Worm (Caenorhabditis elegans): ENCODE results near the gene srsx-3.
A peak's percentile ranks its signal among the peaks of the same experiment; 100 is the strongest.

DNA sequence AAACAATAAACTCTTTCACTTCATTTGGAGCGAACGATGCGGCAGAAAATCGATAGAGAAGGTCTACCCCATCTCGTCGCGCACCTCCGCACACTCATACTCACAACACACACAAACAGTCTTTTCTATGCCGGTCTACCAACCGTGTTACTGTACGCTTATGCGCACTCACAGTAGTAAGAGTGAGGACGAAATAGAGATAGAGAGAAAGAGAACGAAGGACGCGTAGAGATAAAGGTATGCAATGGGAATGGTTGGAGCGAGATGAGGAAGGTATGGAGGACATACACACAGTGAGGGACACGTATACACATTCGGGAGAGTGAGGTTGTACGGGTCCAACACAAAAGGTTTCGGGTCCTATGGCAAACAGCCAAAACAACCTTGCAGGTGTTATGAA is 41.7 kb upstream of the srsx-3 start:
- TF ChIP-seq snpc-4 (tag; optimal IDR thresholded peaks at IDR 0.05) (no peak), sup-37 (GFP tag; optimal IDR thresholded peaks at IDR 0.05) (no peak), nhr-76 (tag; optimal IDR thresholded peaks at IDR 0.05) (no peak), unc-62 (GFP tag; optimal IDR thresholded peaks at IDR 0.05) (no peak), nhr-11 (tag; optimal IDR thresholded peaks at IDR 0.05) (no peak), nhr-77 (tag; optimal IDR thresholded peaks at IDR 0.05) (no peak), efl-1 (optimal IDR thresholded peaks at IDR 0.05) (peak; percentile 13 to 20), efl-1 (GFP tag; optimal IDR thresholded peaks at IDR 0.05 in 1 of 2) (peak in 1 of 2 experiments; percentile 93), sptf-1 (tag; optimal IDR thresholded peaks at IDR 0.05) (no peak), lir-3 (tag; optimal IDR thresholded peaks at IDR 0.05; ENCODE audit: poor library complexity) (no peak), ces-1 (GFP tag; optimal IDR thresholded peaks at IDR 0.05) (no peak)
